Worm (Caenorhabditis elegans): ENCODE data around the gene txdc-17.

- TF ChIP-seq him-1 (tag; optimal IDR thresholded peaks at IDR 0.05) (no peak), dao-5 (tag; optimal IDR thresholded peaks at IDR 0.05) (no peak)
These were observed 535 bp downstream of the txdc-17 start for ce11 chrIII:2834998-2835397.

Measured in whole organism, L4/young adult.